Worm (Caenorhabditis elegans): ENCODE data around the gene srbc-59.

- TF ChIP-seq ama-1 (optimal IDR thresholded peaks at IDR 0.05): no peak
- TF ChIP-seq ets-7 (tag; optimal IDR thresholded peaks at IDR 0.05): no peak
- no peak for TF ChIP-seq scrt-1 (GFP tag; IDR thresholded peaks at IDR 0.05)
Observed at ce11 chrV:826097-826496, 47.7 kb downstream of the srbc-59 start, which contains the start of gene F41H8.2.

All from whole organism, early embryonic.